Worm (Caenorhabditis elegans) whole organism, L2 larva: Measurements from ENCODE around the gene twk-5.

Experiments
- C34F6.9 ChIP-seq: fragments of 150-350 bp; optimal IDR thresholded peaks from 2 replicates; lab custom pipeline; 2014; ENCODE audit warnings: missing biosample characterization, missing genetic modification characterization
- F13H6.1 ChIP-seq: sonication (generic microtip); optimal IDR thresholded peaks from 2 replicates; lab custom pipeline; 2016; ENCODE audit warnings: missing genetic modification characterization, missing compliant biosample characterization
- R02D3.7 ChIP-seq: fragments of 150-350 bp; optimal IDR thresholded peaks from 2 replicates; lab custom pipeline; 2014; ENCODE audit warnings: missing biosample characterization, missing genetic modification characterization
- Y55F3AM.14 ChIP-seq: fragments of 200-800 bp; sonication (Bioruptor generic); optimal IDR thresholded peaks from 2 replicates; lab custom pipeline; 2018; ENCODE audit warnings: mild to moderate bottlenecking, missing genetic modification characterization, missing compliant biosample characterization
- ZK546.5 ChIP-seq: sonication (generic microtip); optimal IDR thresholded peaks from 2 replicates; lab custom pipeline; 2017; ENCODE audit warnings: missing biosample characterization, missing genetic modification characterization
- aly-2 ChIP-seq: fragments of 150-350 bp; optimal IDR thresholded peaks from 2 replicates; lab custom pipeline; 2014; ENCODE audit warnings: missing biosample characterization, missing genetic modification characterization
- ama-1 ChIP-seq: fragments of 150-350 bp; optimal IDR thresholded peaks from 2 replicates; lab custom pipeline; 2018; ENCODE audit warnings: inconsistent platforms
- blmp-1 ChIP-seq: sonication (generic microtip); optimal IDR thresholded peaks from 2 replicates; lab custom pipeline; 2017; ENCODE audit warnings: missing genetic modification characterization, mild to moderate bottlenecking, missing compliant biosample characterization, antibody characterized with exemption, moderate library complexity; ENCODE audit not compliant: insufficient read depth
- ceh-16 ChIP-seq: fragments of 150-350 bp; optimal IDR thresholded peaks from 2 replicates; lab custom pipeline; 2014; ENCODE audit warnings: missing biosample characterization, missing genetic modification characterization
- ceh-82 ChIP-seq: fragments of 150-350 bp; optimal IDR thresholded peaks from 2 replicates; lab custom pipeline; 2014; ENCODE audit warnings: missing biosample characterization, missing genetic modification characterization
- crh-2 ChIP-seq: sonication (generic microtip); optimal IDR thresholded peaks from 2 replicates; lab custom pipeline; 2017; ENCODE audit warnings: missing biosample characterization, missing genetic modification characterization
- dmd-4 ChIP-seq: sonication (generic microtip); optimal IDR thresholded peaks from 2 replicates; lab custom pipeline; 2017; ENCODE audit warnings: missing biosample characterization, missing genetic modification characterization
- egl-27 ChIP-seq: sonication (generic microtip); optimal IDR thresholded peaks from 3 replicates; lab custom pipeline; 2017; ENCODE audit warnings: missing biosample characterization, missing genetic modification reagents, missing genetic modification characterization
- elt-1 ChIP-seq: fragments of 150-350 bp; optimal IDR thresholded peaks from 2 replicates; lab custom pipeline; 2014; ENCODE audit warnings: missing biosample characterization, missing genetic modification characterization
- elt-3 ChIP-seq: sonication (generic microtip); optimal IDR thresholded peaks from 2 replicates; lab custom pipeline; 2017; ENCODE audit warnings: missing biosample characterization, missing genetic modification characterization
- fos-1 ChIP-seq: fragments of 150-350 bp; optimal IDR thresholded peaks from 2 replicates; lab custom pipeline; 2014; ENCODE audit warnings: missing biosample characterization, missing genetic modification characterization
- gmeb-1 ChIP-seq: fragments of 150-350 bp; optimal IDR thresholded peaks from 2 replicates; lab custom pipeline; 2014; ENCODE audit warnings: missing biosample characterization, missing genetic modification characterization
- lin-11 ChIP-seq: fragments of 150-350 bp; sonication (generic microtip); optimal IDR thresholded peaks from 2 replicates; lab custom pipeline; 2014; ENCODE audit warnings: missing biosample characterization, missing genetic modification characterization, inconsistent platforms, mixed read lengths
- lin-13 ChIP-seq: fragments of 150-350 bp; optimal IDR thresholded peaks from 2 replicates; lab custom pipeline; 2014; ENCODE audit warnings: missing biosample characterization, missing genetic modification reagents, missing genetic modification characterization
- lsy-2 ChIP-seq, 2 experiments: fragments of 150-350 bp in 1 of 2; sonication (generic microtip) in 1 of 2; optimal IDR thresholded peaks; 2 replicates each; lab custom pipeline; 2014 to 2017; ENCODE audit warnings: missing biosample characterization in 2 of 2, missing genetic modification characterization in 2 of 2
- mab-5 ChIP-seq: fragments of 150-350 bp; optimal IDR thresholded peaks from 2 replicates; lab custom pipeline; 2014; ENCODE audit warnings: missing biosample characterization, missing genetic modification characterization
- mdl-1 ChIP-seq, 2 experiments: fragments of 150-350 bp in 1 of 2; sonication (generic microtip) in 1 of 2; optimal IDR thresholded peaks; 2 replicates each; lab custom pipeline; 2017; ENCODE audit warnings: missing biosample characterization in 2 of 2, missing genetic modification characterization in 2 of 2
- nhr-10 ChIP-seq: sonication (generic microtip); optimal IDR thresholded peaks from 2 replicates; lab custom pipeline; 2017; ENCODE audit warnings: missing biosample characterization, missing genetic modification characterization
- nhr-11 ChIP-seq: fragments of 150-350 bp; optimal IDR thresholded peaks from 2 replicates; lab custom pipeline; 2014; ENCODE audit warnings: missing biosample characterization, missing genetic modification characterization
- nhr-12 ChIP-seq: fragments of 150-350 bp; optimal IDR thresholded peaks from 2 replicates; lab custom pipeline; 2014; ENCODE audit warnings: missing biosample characterization, missing genetic modification characterization
- nhr-129 ChIP-seq: fragments of 150-350 bp; optimal IDR thresholded peaks from 2 replicates; lab custom pipeline; 2014; ENCODE audit warnings: missing biosample characterization, missing genetic modification characterization
- nhr-21 ChIP-seq: fragments of 150-350 bp; optimal IDR thresholded peaks from 2 replicates; lab custom pipeline; 2014; ENCODE audit warnings: missing biosample characterization, missing genetic modification characterization
- nhr-23 ChIP-seq: fragments of 150-350 bp; optimal IDR thresholded peaks from 2 replicates; lab custom pipeline; 2014; ENCODE audit warnings: missing biosample characterization, missing genetic modification reagents, missing genetic modification characterization
- nhr-237 ChIP-seq: fragments of 150-350 bp; optimal IDR thresholded peaks from 2 replicates; lab custom pipeline; 2014; ENCODE audit warnings: missing biosample characterization, missing genetic modification characterization
- nhr-25 ChIP-seq: fragments of 150-350 bp; sonication (generic microtip); optimal IDR thresholded peaks from 3 replicates; lab custom pipeline; 2014; ENCODE audit warnings: missing biosample characterization, missing genetic modification characterization
- nhr-6 ChIP-seq: fragments of 150-350 bp; optimal IDR thresholded peaks from 2 replicates; lab custom pipeline; 2014; ENCODE audit warnings: missing biosample characterization, missing genetic modification characterization
- nhr-77 ChIP-seq: fragments of 150-350 bp; optimal IDR thresholded peaks from 2 replicates; lab custom pipeline; 2014; ENCODE audit warnings: missing biosample characterization, missing genetic modification characterization
- skn-1 ChIP-seq: sonication (generic microtip); optimal IDR thresholded peaks from 2 replicates; lab custom pipeline; 2017; ENCODE audit warnings: missing biosample characterization, missing genetic modification characterization
- sma-3 ChIP-seq: sonication (generic microtip); optimal IDR thresholded peaks from 2 replicates; lab custom pipeline; 2016; ENCODE audit warnings: missing genetic modification reagents, missing genetic modification characterization, missing compliant biosample characterization
- sma-9 ChIP-seq, 2 experiments: fragments of 150-350 bp in 1 of 2; sonication (generic microtip) in 1 of 2; optimal IDR thresholded peaks; 2 replicates each; lab custom pipeline; 2014 to 2016; ENCODE audit warnings: missing genetic modification characterization in 2 of 2, mild to moderate bottlenecking in 1 of 2, missing biosample characterization in 1 of 2, missing compliant biosample characterization in 1 of 2, missing genetic modification reagents in 1 of 2, moderate library complexity in 1 of 2
- snpc-4 ChIP-seq: fragments of 150-350 bp; optimal IDR thresholded peaks from 2 replicates; lab custom pipeline; 2014; ENCODE audit warnings: missing biosample characterization, missing genetic modification characterization
- unc-39 ChIP-seq: fragments of 150-350 bp; optimal IDR thresholded peaks from 2 replicates; lab custom pipeline; 2014; ENCODE audit warnings: missing biosample characterization, missing genetic modification characterization
- unc-55 ChIP-seq: fragments of 150-350 bp; sonication (generic microtip); optimal IDR thresholded peaks from 3 replicates; lab custom pipeline; 2014; ENCODE audit warnings: missing biosample characterization, missing genetic modification reagents, missing genetic modification characterization
- unc-62 ChIP-seq: fragments of 150-350 bp; optimal IDR thresholded peaks from 2 replicates; lab custom pipeline; 2014; ENCODE audit warnings: missing biosample characterization, missing genetic modification reagents, missing genetic modification characterization
- ztf-11 ChIP-seq: sonication (generic microtip); optimal IDR thresholded peaks from 2 replicates; lab custom pipeline; 2017; ENCODE audit warnings: missing biosample characterization, missing genetic modification characterization
- ztf-4 ChIP-seq: fragments of 150-350 bp; optimal IDR thresholded peaks from 2 replicates; lab custom pipeline; 2014; ENCODE audit warnings: missing biosample characterization, missing genetic modification characterization

Gene twk-5

ce11 chrII:11495806-11496205, 10.7 kb upstream of the twk-5 start:
- no peak for TF ChIP-seq egl-27
- TF ChIP-seq ceh-16 (tag; lab: Kevin White, UChicago) = no peak
- TF ChIP-seq nhr-6 (tag; lab: Kevin White, UChicago) = no peak
- no peak for TF ChIP-seq nhr-10
- no peak for TF ChIP-seq sma-3 (GFP tag; lab: Kevin White, UChicago)
- TF ChIP-seq unc-62 = no peak
- no peak for TF ChIP-seq mab-5 (tag; lab: Kevin White, UChicago)
- TF ChIP-seq nhr-237 (tag; lab: Kevin White, UChicago) = no peak

DNA sequence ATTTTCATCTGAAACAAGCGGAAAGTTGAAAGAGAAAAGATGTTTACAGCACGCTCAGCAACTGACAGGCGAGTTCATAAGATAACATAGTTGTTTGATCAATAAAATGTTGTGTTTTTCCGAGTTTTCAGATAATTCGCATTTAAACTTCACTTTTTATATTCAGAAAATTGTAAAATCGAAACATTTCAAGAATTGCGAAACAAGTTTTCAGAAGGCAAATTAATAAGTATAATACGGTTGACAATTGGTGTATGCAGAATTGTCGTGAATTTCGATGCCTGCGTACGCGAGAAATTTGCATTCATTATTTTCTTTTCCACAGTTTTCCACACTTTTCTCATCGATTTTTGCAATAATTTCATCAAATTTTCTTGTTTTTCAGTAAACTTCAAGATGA, 10.2 kb upstream of the twk-5 start, which contains the start of the genes ooc-3 and B0334.4:
ooc-3 (minus strand) TSS at position 15 of the 400 bp plus-strand sequence.
B0334.4 (plus strand) TSS at position 386 of the 400 bp plus-strand sequence.
- TF ChIP-seq lin-11 (tag; lab: Kevin White, UChicago) (no peak), crh-2 (tag; lab: Kevin White, UChicago) (no peak), F13H6.1 (tag; lab: Kevin White, UChicago) (no peak), C34F6.9 (tag; lab: Kevin White, UChicago) (peak; percentile 66), nhr-21 (no peak), lsy-2 (tag; optimal IDR thresholded peaks at IDR 0.05; lab: Kevin White, UChicago) (peak; percentile 46 to 95), Y55F3AM.14 (GFP tag; lab: Kevin White, UChicago) (no peak), ZK546.5 (tag; lab: Kevin White, UChicago) (no peak), elt-3 (no peak), unc-39 (tag; lab: Kevin White, UChicago) (no peak), lin-13 (no peak), ama-1 (lab: Kevin White, UChicago) (peak; percentile 9), snpc-4 (no peak), sma-3 (GFP tag; lab: Kevin White, UChicago) (no peak), aly-2 (no peak), sma-9 (GFP tag; optimal IDR thresholded peaks at IDR 0.05; lab: Kevin White, UChicago) (no peak), sma-9 (tag; optimal IDR thresholded peaks at IDR 0.05; lab: Kevin White, UChicago) (no peak), fos-1 (tag; lab: Kevin White, UChicago) (no peak), nhr-129 (tag; lab: Kevin White, UChicago) (peak; percentile 42), gmeb-1 (tag; lab: Kevin White, UChicago) (peak; percentile 16), elt-1 (no peak), unc-62 (no peak), skn-1 (no peak), nhr-11 (tag; lab: Kevin White, UChicago) (no peak), ztf-11 (tag; lab: Kevin White, UChicago) (no peak), nhr-23 (no peak), unc-55 (GFP tag; lab: Kevin White, UChicago) (no peak), R02D3.7 (tag; lab: Kevin White, UChicago) (no peak), mab-5 (tag; lab: Kevin White, UChicago) (no peak)

DNA sequence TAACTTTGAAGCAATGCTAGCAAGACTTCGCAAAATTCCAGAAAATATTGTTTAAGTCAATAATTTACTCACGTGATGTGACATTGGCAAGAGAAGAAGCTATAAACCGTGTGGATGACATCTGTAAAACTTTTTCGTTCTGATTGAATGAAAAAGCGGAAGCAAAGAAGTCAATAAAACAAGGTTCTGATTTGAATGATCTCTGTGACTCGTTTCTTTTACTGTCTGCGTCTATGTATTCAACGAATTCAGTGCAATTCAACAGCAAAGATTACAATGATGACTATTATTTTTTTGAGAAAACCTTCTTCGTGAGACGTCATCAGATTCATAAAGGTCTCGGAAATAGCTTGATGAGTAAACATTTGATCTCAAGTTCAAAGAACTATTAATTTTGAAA, 7.7 kb upstream of the twk-5 start, which contains the start of gene hacl-1:
hacl-1 (minus strand) TSS at position 121 of the 400 bp plus-strand sequence.
- TF ChIP-seq sma-9 (GFP tag; optimal IDR thresholded peaks at IDR 0.05; lab: Kevin White, UChicago) (peak; percentile 12), sma-9 (tag; optimal IDR thresholded peaks at IDR 0.05; lab: Kevin White, UChicago) (no peak), fos-1 (tag; lab: Kevin White, UChicago) (peak; percentile 35), nhr-25 (peak; percentile 71), nhr-77 (tag; lab: Kevin White, UChicago) (no peak), ceh-82 (tag; lab: Kevin White, UChicago) (no peak), ztf-11 (tag; lab: Kevin White, UChicago) (no peak), nhr-10 (no peak), nhr-21 (peak; percentile 68), lin-13 (no peak), C34F6.9 (tag; lab: Kevin White, UChicago) (peak; percentile 19), unc-39 (tag; lab: Kevin White, UChicago) (no peak), mdl-1 (tag; optimal IDR thresholded peaks at IDR 0.05; lab: Kevin White, UChicago) (no peak), nhr-6 (tag; lab: Kevin White, UChicago) (no peak), ama-1 (lab: Kevin White, UChicago) (no peak), ztf-4 (tag; lab: Kevin White, UChicago) (peak; percentile 7), dmd-4 (no peak), F13H6.1 (tag; lab: Kevin White, UChicago) (no peak), elt-3 (no peak), blmp-1 (tag; lab: Kevin White, UChicago) (no peak), unc-62 (no peak), nhr-11 (tag; lab: Kevin White, UChicago) (no peak), skn-1 (no peak), crh-2 (tag; lab: Kevin White, UChicago) (peak; percentile 63), sma-3 (GFP tag; lab: Kevin White, UChicago) (peak; percentile 63), lsy-2 (tag; optimal IDR thresholded peaks at IDR 0.05; lab: Kevin White, UChicago) (peak; percentile 0 to 38), lin-11 (tag; lab: Kevin White, UChicago) (no peak), nhr-237 (tag; lab: Kevin White, UChicago) (no peak), gmeb-1 (tag; lab: Kevin White, UChicago) (no peak), ceh-16 (tag; lab: Kevin White, UChicago) (no peak), nhr-12 (tag; lab: Kevin White, UChicago) (no peak)
